Fruit fly (Drosophila melanogaster) whole organism, wandering third instar larva: ENCODE results near the gene obe.
A peak's percentile ranks its signal among the peaks of the same experiment; 100 is the strongest.

Source experiments
- CG32264 ChIP-seq: fragments of 200-800 bp; sonication (Bioruptor generic); optimal IDR thresholded peaks from 2 replicates; lab custom pipeline; 2016; ENCODE audit warnings: missing biosample characterization, missing genetic modification characterization
- GATAd ChIP-seq: sonication (Bioruptor generic); optimal IDR thresholded peaks from 2 replicates; lab custom pipeline; 2016; ENCODE audit warnings: missing biosample characterization, missing genetic modification characterization
- HLH106 ChIP-seq: fragments of 200-800 bp; optimal IDR thresholded peaks from 3 replicates; lab custom pipeline; 2019; ENCODE audit warnings: missing biosample characterization, mild to moderate bottlenecking, missing genetic modification characterization, moderate library complexity
- Hnf4 ChIP-seq: fragments of 200-800 bp; sonication (Bioruptor generic); optimal IDR thresholded peaks from 2 replicates; lab custom pipeline; 2016; ENCODE audit warnings: missing biosample characterization, mild to moderate bottlenecking, missing genetic modification characterization
- Hr83 ChIP-seq: fragments of 200-300 bp; sonication (Bioruptor generic); optimal IDR thresholded peaks from 2 replicates; lab custom pipeline; 2016; ENCODE audit warnings: missing biosample characterization, mild to moderate bottlenecking, missing genetic modification characterization, moderate library complexity; ENCODE audit not compliant: poor library complexity, severe bottlenecking
- Vsx2 ChIP-seq: fragments of 200-300, 225-300 bp; sonication (Bioruptor generic); optimal IDR thresholded peaks from 2 replicates; lab custom pipeline; 2018; ENCODE audit warnings: missing biosample characterization, missing genetic modification characterization; ENCODE audit not compliant: partially characterized antibody
- dmrt93B ChIP-seq: fragments of 200-800 bp; sonication (Bioruptor generic); optimal IDR thresholded peaks from 2 replicates; lab custom pipeline; 2018; ENCODE audit warnings: missing biosample characterization, mild to moderate bottlenecking, missing genetic modification characterization
- fru ChIP-seq: fragments of 200-800 bp; sonication (Bioruptor generic); optimal IDR thresholded peaks from 3 replicates; lab custom pipeline; 2016; ENCODE audit warnings: missing biosample characterization, mild to moderate bottlenecking, missing genetic modification characterization
- jim ChIP-seq: fragments of 175-275, 200-325 bp; sonication (Bioruptor generic); optimal IDR thresholded peaks from 2 replicates; lab custom pipeline; 2016; ENCODE audit warnings: missing biosample characterization, mild to moderate bottlenecking, missing genetic modification characterization
- lola ChIP-seq: fragments of >200 bp; optimal IDR thresholded peaks from 2 replicates; lab custom pipeline; 2017; ENCODE audit warnings: missing biosample characterization, missing genetic modification characterization
- pan ChIP-seq: fragments of >200 bp; optimal IDR thresholded peaks from 2 replicates; lab custom pipeline; 2017
- psq ChIP-seq: fragments of 200-800 bp; sonication (Bioruptor generic); optimal IDR thresholded peaks from 3 replicates; lab custom pipeline; 2017; ENCODE audit warnings: missing biosample characterization, mild to moderate bottlenecking, missing genetic modification characterization, moderate library complexity
- tai ChIP-seq: sonication (Bioruptor generic); optimal IDR thresholded peaks from 2 replicates; lab custom pipeline; 2016; ENCODE audit warnings: missing biosample characterization, missing genetic modification characterization
- usp ChIP-seq: fragments of >200 bp; optimal IDR thresholded peaks from 2 replicates; lab custom pipeline; 2017; ENCODE audit warnings: missing biosample characterization, missing genetic modification characterization

DNA sequence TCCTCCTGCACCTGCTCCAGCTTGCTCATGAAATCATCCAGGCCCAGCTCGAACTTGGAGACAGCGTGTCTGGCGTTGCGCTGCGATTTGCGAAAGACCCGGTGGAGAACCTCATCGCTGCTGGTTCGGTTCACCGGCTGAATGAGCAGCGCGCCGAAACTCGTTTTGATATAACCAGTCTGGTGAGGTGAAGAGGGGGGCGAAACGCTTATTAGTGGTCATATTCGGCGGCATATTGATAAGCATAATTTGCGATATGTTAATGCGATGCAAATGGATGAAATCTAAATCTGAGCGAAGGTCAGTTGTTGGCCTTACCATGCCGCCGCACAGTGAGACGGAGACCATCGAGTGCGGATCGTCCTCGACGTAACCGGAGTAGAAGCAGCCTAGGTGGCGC, 37.2 kb upstream of the obe start:
- TF ChIP-seq Vsx2 (peak; percentile 65), HLH106 (no peak), psq (no peak), dmrt93B (GFP tag; lab: Kevin White, UChicago) (no peak), lola (GFP tag; lab: Kevin White, UChicago) (no peak), usp (GFP tag; lab: Kevin White, UChicago) (no peak), Hnf4 (GFP tag; lab: Kevin White, UChicago) (no peak), fru (GFP tag; lab: Kevin White, UChicago) (no peak), CG32264 (GFP tag; lab: Kevin White, UChicago) (no peak), GATAd (no peak), Hr83 (GFP tag; lab: Kevin White, UChicago) (no peak), pan (lab: Kevin White, UChicago) (no peak), tai (no peak), jim (GFP tag; lab: Kevin White, UChicago) (no peak)
